Fruit fly (Drosophila melanogaster): ENCODE data around the gene Tpi.
A peak's percentile ranks its signal among the peaks of the same experiment; 100 is the strongest.

Tpi gene

dm6 chr3R:30095381-30095780 is 39.0 kb downstream of the Tpi start:
- TF ChIP-seq CG18599 (GFP tag; optimal IDR thresholded peaks at IDR 0.05) (no peak), Hmx (GFP tag; optimal IDR thresholded peaks at IDR 0.05) (no peak), CG13296 (GFP tag; optimal IDR thresholded peaks at IDR 0.05) (no peak), stc (GFP tag; IDR thresholded peaks at IDR 0.05) (no peak), CG10565 (GFP tag; optimal IDR thresholded peaks at IDR 0.05) (no peak), danr (GFP tag; IDR thresholded peaks at IDR 0.05) (no peak), CG15011 (GFP tag; optimal IDR thresholded peaks at IDR 0.05) (no peak), nerfin-2 (GFP tag; IDR thresholded peaks at IDR 0.05; ENCODE audit: partially characterized antibody) (no peak), Kr (GFP tag; optimal IDR thresholded peaks at IDR 0.05) (no peak), hkb (optimal IDR thresholded peaks at IDR 0.05) (no peak), hkb (GFP tag; IDR thresholded peaks at IDR 0.05) (no peak), bcd (GFP tag; optimal IDR thresholded peaks at IDR 0.05) (no peak), unc-4 (GFP tag; IDR thresholded peaks at IDR 0.05; ENCODE audit: partially characterized antibody) (no peak), zfh1 (GFP tag; IDR thresholded peaks at IDR 0.05) (no peak), stwl (tag; optimal IDR thresholded peaks at IDR 0.05) (no peak), shn (GFP tag; optimal IDR thresholded peaks at IDR 0.05) (no peak), CG9797 (GFP tag; optimal IDR thresholded peaks at IDR 0.05) (no peak), NFAT (GFP tag; IDR thresholded peaks at IDR 0.05) (no peak)

dm6 chr3R:30092700-30093044 is 41.7 kb downstream of the Tpi start:
- TF ChIP-seq sug (tag; optimal IDR thresholded peaks at IDR 0.05) = peak; percentile 77
- peak; percentile 72 for TF ChIP-seq CG31224 (GFP tag; IDR thresholded peaks at IDR 0.05)
- TF ChIP-seq Atf-2 (GFP tag; optimal IDR thresholded peaks at IDR 0.05) = peak; percentile 86
- TF ChIP-seq pan (optimal IDR thresholded peaks at IDR 0.05) = no peak
- TF ChIP-seq pan (GFP tag; optimal IDR thresholded peaks at IDR 0.05 in 1 of 2, IDR thresholded peaks at IDR 0.05 in 1 of 2) = peak in 1 of 2 experiments; percentile 86
- peak; percentile 85 for TF ChIP-seq Ada2b (GFP tag; IDR thresholded peaks at IDR 0.05)
- peak; percentile 77 for TF ChIP-seq CG6813 (GFP tag; optimal IDR thresholded peaks at IDR 0.05)
- TF ChIP-seq Fer1 (GFP tag; optimal IDR thresholded peaks at IDR 0.05) = peak; percentile 84
- peak; percentile 51 for TF ChIP-seq CG31365 (tag; optimal IDR thresholded peaks at IDR 0.05)
- TF ChIP-seq al (GFP tag; IDR thresholded peaks at IDR 0.05) = peak; percentile 90
- TF ChIP-seq CG1647 (GFP tag; optimal IDR thresholded peaks at IDR 0.05) = peak; percentile 85
- TF ChIP-seq CG15514 (GFP tag; optimal IDR thresholded peaks at IDR 0.05) = peak; percentile 68
- TF ChIP-seq Mrtf (GFP tag; IDR thresholded peaks at IDR 0.05) = peak; percentile 82
- peak; percentile 75 for TF ChIP-seq gsb-n (tag; optimal IDR thresholded peaks at IDR 0.05)
- TF ChIP-seq D19A (tag; optimal IDR thresholded peaks at IDR 0.05) = peak; percentile 72
- TF ChIP-seq CG13894 (tag; optimal IDR thresholded peaks at IDR 0.05) = peak; percentile 80
- peak; percentile 37 for TF ChIP-seq CG8290 (GFP tag; optimal IDR thresholded peaks at IDR 0.05)
- TF ChIP-seq CG8290 (tag; optimal IDR thresholded peaks at IDR 0.05) = peak in 1 of 2 experiments; percentile 90
- TF ChIP-seq pho (GFP tag; optimal IDR thresholded peaks at IDR 0.05) = peak; percentile 86
- TF ChIP-seq NC2α (GFP tag; optimal IDR thresholded peaks at IDR 0.05) = peak; percentile 55
- peak; percentile 60 for TF ChIP-seq CG4328 (GFP tag; optimal IDR thresholded peaks at IDR 0.05)
- peak; percentile 90 for TF ChIP-seq gem (tag; optimal IDR thresholded peaks at IDR 0.05)
- peak; percentile 77 for TF ChIP-seq peb (GFP tag; IDR thresholded peaks at IDR 0.05)
- peak; percentile 89 for TF ChIP-seq CG17359 (tag; optimal IDR thresholded peaks at IDR 0.05)
- no peak for TF ChIP-seq tll (GFP tag; optimal IDR thresholded peaks at IDR 0.05)
- peak; percentile 69 for TF ChIP-seq Sox100B (GFP tag; optimal IDR thresholded peaks at IDR 0.05)
- TF ChIP-seq mirr (GFP tag; optimal IDR thresholded peaks at IDR 0.05) = peak; percentile 44
- TF ChIP-seq her (GFP tag; optimal IDR thresholded peaks at IDR 0.05) = peak; percentile 85
- peak; percentile 92 for TF ChIP-seq CG7987 (GFP tag; optimal IDR thresholded peaks at IDR 0.05)
- peak; percentile 86 for TF ChIP-seq NfI (GFP tag; optimal IDR thresholded peaks at IDR 0.05)
- peak; percentile 66 for TF ChIP-seq trem (tag; optimal IDR thresholded peaks at IDR 0.05)
- TF ChIP-seq Usf (GFP tag; optimal IDR thresholded peaks at IDR 0.05) = peak; percentile 12
- TF ChIP-seq Atf3 (GFP tag; optimal IDR thresholded peaks at IDR 0.05) = peak; percentile 79
- TF ChIP-seq CG9609 (GFP tag; optimal IDR thresholded peaks at IDR 0.05) = peak; percentile 78
